Fruit fly (Drosophila melanogaster) whole organism, prepupa: Measurements from ENCODE around the gene CG10702.

Experiments used
- CG34406 ChIP-seq: fragments of 200-800 bp; sonication (Bioruptor generic); optimal IDR thresholded peaks from 3 replicates; lab custom pipeline; 2016; ENCODE audit warnings: missing biosample characterization, missing genetic modification characterization
- Ets21C ChIP-seq: fragments of 200-800 bp; sonication (Bioruptor generic); optimal IDR thresholded peaks from 3 replicates; lab custom pipeline; 2016; ENCODE audit warnings: missing biosample characterization, missing genetic modification characterization

DNA sequence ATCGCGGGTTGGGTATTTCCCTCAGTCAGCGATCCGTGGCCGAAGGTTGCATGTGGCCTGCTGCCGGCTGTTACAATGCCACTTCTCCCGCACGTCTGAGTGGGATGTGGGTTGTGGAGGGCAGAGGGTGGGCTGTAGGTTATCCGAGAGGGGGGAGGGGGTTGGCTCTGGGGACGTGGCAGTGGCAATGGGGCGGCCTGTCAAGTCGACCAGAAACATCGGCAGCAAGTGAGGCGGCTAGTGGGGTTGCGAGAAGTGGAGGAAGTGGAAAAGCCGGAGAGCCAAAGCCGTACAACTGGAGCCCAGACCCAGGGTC lies 44.9 kb downstream of the CG10702 start:
- TF ChIP-seq Ets21C (no peak), CG34406 (GFP tag; lab: Kevin White, UChicago) (no peak)
